Worm (Caenorhabditis elegans) whole organism, L4/young adult: ENCODE results near the gene srx-111.

Experiments
- W03F9.2 ChIP-seq: fragments of 150-350 bp; optimal IDR thresholded peaks from 2 replicates; lab custom pipeline; 2014; ENCODE audit warnings: missing biosample characterization, missing genetic modification characterization
- dao-5 ChIP-seq: sonication (generic microtip); optimal IDR thresholded peaks from 2 replicates; lab custom pipeline; 2016; ENCODE audit warnings: missing genotype, missing genetic modification characterization, moderate library complexity, missing compliant biosample characterization
- him-1 ChIP-seq: sonication (generic microtip); optimal IDR thresholded peaks from 2 replicates; lab custom pipeline; 2016; ENCODE audit warnings: missing genotype, missing genetic modification reagents, missing genetic modification characterization, missing compliant biosample characterization

srx-111 gene

ce11 chrII:3757499-3757898 lies at the start of gene srx-111:
Gene srx-111 (plus strand): TSS chrII:3757799.
- no peak for TF ChIP-seq dao-5
- no peak for TF ChIP-seq W03F9.2
- no peak for TF ChIP-seq him-1 (tag; lab: Kevin White, UChicago)

- TF ChIP-seq dao-5 (no peak), him-1 (tag; lab: Kevin White, UChicago) (no peak), W03F9.2 (no peak)
Measured at ce11 chrII:3709255-3709654, 48.3 kb upstream of the srx-111 start, which contains the start of gene srx-110. Gene srx-110 (plus strand): TSS chrII:3709555.

ce11 chrII:3711047-3711446 lies 46.6 kb upstream of the srx-111 start, which contains the start of gene fbxc-53:
Gene fbxc-53 (plus strand): TSS chrII:3711291.
- TF ChIP-seq dao-5 (no peak), W03F9.2 (no peak), him-1 (tag; lab: Kevin White, UChicago) (no peak)

ce11 chrII:3714595-3714994 lies 43.0 kb upstream of the srx-111 start, which contains the start of gene srh-100:
Gene srh-100 (minus strand): TSS chrII:3714695.
- no peak for TF ChIP-seq W03F9.2
- no peak for TF ChIP-seq dao-5
- TF ChIP-seq him-1 (tag; lab: Kevin White, UChicago): no peak

ce11 chrII:3716455-3716854 lies 41.1 kb upstream of the srx-111 start, which contains the start of gene srh-99:
Gene srh-99 (minus strand): TSS chrII:3716555.
- TF ChIP-seq dao-5: no peak
- TF ChIP-seq W03F9.2: no peak
- no peak for TF ChIP-seq him-1 (tag; lab: Kevin White, UChicago)

ce11 chrII:3716961-3717360 lies 40.6 kb upstream of the srx-111 start, which contains the start of gene fbxc-52:
Gene fbxc-52 (plus strand): TSS chrII:3717261.
- TF ChIP-seq him-1 (tag; lab: Kevin White, UChicago) (no peak), dao-5 (no peak), W03F9.2 (no peak)

- TF ChIP-seq dao-5: no peak
- no peak for TF ChIP-seq him-1 (tag; lab: Kevin White, UChicago)
- no peak for TF ChIP-seq W03F9.2
Measured at ce11 chrII:3721016-3721415, 36.6 kb upstream of the srx-111 start, which contains the start of gene C46E10.3. Gene C46E10.3 (plus strand): TSS chrII:3721316.

ce11 chrII:3724175-3724715 lies 33.4 kb upstream of the srx-111 start, which contains the start of gene C46E10.1:
Gene C46E10.1 (plus strand): TSS chrII:3724225.
- TF ChIP-seq W03F9.2 (no peak), him-1 (tag; lab: Kevin White, UChicago) (no peak), dao-5 (no peak)

- TF ChIP-seq dao-5 (no peak), W03F9.2 (no peak), him-1 (tag; lab: Kevin White, UChicago) (no peak)
Measured at ce11 chrII:3727996-3728395, 29.6 kb upstream of the srx-111 start, which contains the start of gene C46E10.8. Gene C46E10.8 (minus strand): TSS chrII:3728096.

ce11 chrII:3731723-3732122 lies 25.9 kb upstream of the srx-111 start, which contains the start of the genes sdz-12 and bath-31:
Gene sdz-12 (minus strand): TSS chrII:3731823.
Gene bath-31 (plus strand): TSS chrII:3731973.
- no peak for TF ChIP-seq dao-5
- TF ChIP-seq him-1 (tag; lab: Kevin White, UChicago): no peak
- TF ChIP-seq W03F9.2: no peak

ce11 chrII:3736893-3737375 lies 20.7 kb upstream of the srx-111 start, which contains the start of gene F12E12.6:
Gene F12E12.6 (minus strand): TSS chrII:3736943.
- TF ChIP-seq dao-5 (no peak), him-1 (tag; lab: Kevin White, UChicago) (no peak), W03F9.2 (no peak)

- TF ChIP-seq W03F9.2 (no peak), dao-5 (no peak), him-1 (tag; lab: Kevin White, UChicago) (no peak)
Measured at ce11 chrII:3739647-3740046, 18.0 kb upstream of the srx-111 start, which contains the start of gene F12E12.2. Gene F12E12.2 (plus strand): TSS chrII:3739947.

ce11 chrII:3741584-3741983 lies 16.0 kb upstream of the srx-111 start, which contains the start of gene F12E12.1:
Gene F12E12.1 (plus strand): TSS chrII:3741884.
- no peak for TF ChIP-seq him-1 (tag; lab: Kevin White, UChicago)
- no peak for TF ChIP-seq W03F9.2
- TF ChIP-seq dao-5: no peak

- TF ChIP-seq W03F9.2 (no peak), dao-5 (no peak), him-1 (tag; lab: Kevin White, UChicago) (no peak)
Measured at ce11 chrII:3743684-3744200, 13.9 kb upstream of the srx-111 start, which contains the start of gene nta-1. Gene nta-1 (minus strand): TSS chrII:3743814.

- TF ChIP-seq W03F9.2: no peak
- no peak for TF ChIP-seq him-1 (tag; lab: Kevin White, UChicago)
- no peak for TF ChIP-seq dao-5
Measured at ce11 chrII:3747405-3747804, 10.2 kb upstream of the srx-111 start, which contains the start of gene fbxb-92. Gene fbxb-92 (minus strand): TSS chrII:3747505.
